Worm (Caenorhabditis elegans) whole organism, L4 larva: ENCODE data around the gene F49F1.15.

Experiments
- F37D6.2 ChIP-seq: sonication (generic microtip); optimal IDR thresholded peaks from 2 replicates; lab custom pipeline; 2016; ENCODE audit warnings: mild to moderate bottlenecking, missing genetic modification characterization, missing compliant biosample characterization
- R02D3.7 ChIP-seq: fragments of 150-350 bp; sonication (generic microtip); optimal IDR thresholded peaks from 3 replicates; lab custom pipeline; 2014; ENCODE audit warnings: missing biosample characterization, missing genetic modification characterization
- T20F7.1 ChIP-seq: fragments of 200-800 bp; sonication (Bioruptor generic); optimal IDR thresholded peaks from 2 replicates; lab custom pipeline; 2018; ENCODE audit warnings: mild to moderate bottlenecking, missing genetic modification characterization, missing compliant biosample characterization
- T26A8.4 ChIP-seq: fragments of 200-800 bp; sonication (Bioruptor generic); IDR thresholded peaks from 2 replicates; pipeline ENCODE4 v1.3.6; 2022; ENCODE audit warnings: missing genetic modification characterization, missing compliant biosample characterization
- Y75B8A.6 ChIP-seq: fragments of 200-800 bp; sonication (Bioruptor generic); IDR thresholded peaks from 2 replicates; pipeline ENCODE4 v1.3.6; 2022; ENCODE audit warnings: missing genetic modification reagents, missing genetic modification characterization, missing compliant biosample characterization
- ZK546.5 ChIP-seq, 2 experiments: sonication (generic microtip); optimal IDR thresholded peaks; 2 replicates each; lab custom pipeline; 2017; ENCODE audit warnings: missing biosample characterization in 2 of 2, missing genetic modification characterization in 2 of 2
- aha-1 ChIP-seq: fragments of 150-350 bp; peaks from one replicate; lab custom pipeline; 2014; ENCODE audit warnings: missing biosample characterization, missing genetic modification characterization
- aly-2 ChIP-seq: sonication (generic microtip); optimal IDR thresholded peaks from 2 replicates; lab custom pipeline; 2018; ENCODE audit warnings: missing biosample characterization, missing genetic modification characterization
- ceh-28 ChIP-seq: fragments of 150-350 bp; optimal IDR thresholded peaks from 2 replicates; lab custom pipeline; 2014; ENCODE audit warnings: missing biosample characterization, missing genetic modification reagents, missing genetic modification characterization
- ceh-32 ChIP-seq: sonication (generic microtip); optimal IDR thresholded peaks from 2 replicates; lab custom pipeline; 2016; ENCODE audit warnings: mild to moderate bottlenecking, missing genetic modification characterization, missing compliant biosample characterization; ENCODE audit not compliant: poor library complexity
- ceh-44 ChIP-seq: fragments of 200-800 bp; sonication (Bioruptor generic); IDR thresholded peaks from 2 replicates; pipeline ENCODE4 v1.3.6; 2022; ENCODE audit warnings: missing genetic modification reagents, missing genetic modification characterization, missing compliant biosample characterization
- ceh-62 ChIP-seq: sonication (generic microtip); optimal IDR thresholded peaks from 2 replicates; lab custom pipeline; 2017; ENCODE audit warnings: missing biosample characterization, missing genetic modification characterization
- daf-16 ChIP-seq, 3 experiments: sonication (generic microtip); optimal IDR thresholded peaks; 2 replicates each; lab custom pipeline; 2016 to 2017; ENCODE audit warnings: missing genetic modification characterization in 3 of 3, missing genetic modification reagents in 3 of 3, mild to moderate bottlenecking in 2 of 3, missing compliant biosample characterization in 2 of 3, missing biosample characterization in 1 of 3, moderate library complexity in 1 of 3
- dmd-6 ChIP-seq: fragments of 200-800 bp; sonication (Bioruptor generic); IDR thresholded peaks from 2 replicates; pipeline ENCODE4 v1.3.6; 2022; ENCODE audit warnings: missing genetic modification reagents, missing genetic modification characterization, missing compliant biosample characterization
- egl-27 ChIP-seq: sonication (generic microtip); optimal IDR thresholded peaks from 3 replicates; lab custom pipeline; 2017; ENCODE audit warnings: missing biosample characterization, missing genetic modification reagents, missing genetic modification characterization
- fkh-10 ChIP-seq: fragments of 150-350 bp; optimal IDR thresholded peaks from 2 replicates; lab custom pipeline; 2014; ENCODE audit warnings: missing biosample characterization, missing genetic modification reagents, missing genetic modification characterization
- gei-8 ChIP-seq: fragments of 200-800 bp; sonication (Bioruptor generic); optimal IDR thresholded peaks from 2 replicates; lab custom pipeline; 2018; ENCODE audit warnings: mild to moderate bottlenecking, missing genetic modification characterization, missing compliant biosample characterization
- hif-1 ChIP-seq, 2 experiments: sonication (generic microtip); optimal IDR thresholded peaks; 2 replicates each; lab custom pipeline; 2016 to 2017; ENCODE audit warnings: missing compliant biosample characterization in 2 of 2, missing genetic modification characterization in 2 of 2, missing genetic modification reagents in 2 of 2, missing genotype in 2 of 2, mild to moderate bottlenecking in 1 of 2
- hlh-30 ChIP-seq: sonication (generic microtip); optimal IDR thresholded peaks from 2 replicates; lab custom pipeline; 2017; ENCODE audit warnings: antibody characterized with exemption, mild to moderate bottlenecking, missing genetic modification characterization, missing compliant biosample characterization; ENCODE audit not compliant: insufficient read depth
- jun-1 ChIP-seq: fragments of 150-350 bp; optimal IDR thresholded peaks from 2 replicates; lab custom pipeline; 2014; ENCODE audit warnings: missing biosample characterization, missing genetic modification reagents, missing genetic modification characterization
- lin-1 ChIP-seq: fragments of 200-800 bp; sonication (Bioruptor generic); IDR thresholded peaks from 2 replicates; pipeline ENCODE4 v1.3.6; 2022; ENCODE audit warnings: missing genetic modification reagents, missing genetic modification characterization, missing compliant biosample characterization
- lin-39 ChIP-seq: fragments of 150-350 bp; optimal IDR thresholded peaks from 2 replicates; lab custom pipeline; 2014; ENCODE audit warnings: missing biosample characterization, missing genetic modification reagents, missing genetic modification characterization
- lir-3 ChIP-seq: sonication (generic microtip); optimal IDR thresholded peaks from 2 replicates; lab custom pipeline; 2016; ENCODE audit warnings: mild to moderate bottlenecking, missing genetic modification characterization, missing compliant biosample characterization
- mep-1 ChIP-seq: fragments of 150-350 bp; sonication (generic microtip); optimal IDR thresholded peaks from 3 replicates; lab custom pipeline; 2014; ENCODE audit warnings: missing biosample characterization, missing genetic modification characterization
- mes-2 ChIP-seq: sonication (generic microtip); optimal IDR thresholded peaks from 2 replicates; lab custom pipeline; 2016; ENCODE audit warnings: missing genotype, mild to moderate bottlenecking, missing genetic modification characterization, missing compliant biosample characterization; ENCODE audit not compliant: poor library complexity, severe bottlenecking
- mxl-3 ChIP-seq: fragments of 200-800 bp; sonication (Bioruptor generic); optimal IDR thresholded peaks from 2 replicates; lab custom pipeline; 2018; ENCODE audit warnings: mild to moderate bottlenecking, missing genetic modification characterization, missing compliant biosample characterization
- nhr-102 ChIP-seq: sonication (generic microtip); optimal IDR thresholded peaks from 2 replicates; lab custom pipeline; 2016; ENCODE audit warnings: mild to moderate bottlenecking, missing genetic modification characterization, moderate library complexity, missing compliant biosample characterization
- nhr-11 ChIP-seq: fragments of 150-350 bp; optimal IDR thresholded peaks from 2 replicates; lab custom pipeline; 2014; ENCODE audit warnings: missing biosample characterization, missing genetic modification characterization
- nhr-237 ChIP-seq: sonication (generic microtip); optimal IDR thresholded peaks from 2 replicates; lab custom pipeline; 2017; ENCODE audit warnings: missing biosample characterization, missing genetic modification characterization
- nhr-28 ChIP-seq: fragments of 150-350 bp; optimal IDR thresholded peaks from 2 replicates; lab custom pipeline; 2014; ENCODE audit warnings: missing biosample characterization, missing genetic modification characterization
- nhr-41 ChIP-seq: fragments of 200-800 bp; sonication (Bioruptor generic); IDR thresholded peaks from 2 replicates; pipeline ENCODE4 v1.3.6; 2022; ENCODE audit warnings: missing genetic modification reagents, missing genetic modification characterization, missing compliant biosample characterization
- nhr-42 ChIP-seq: fragments of 200-800 bp; sonication (Bioruptor generic); IDR thresholded peaks from 2 replicates; pipeline ENCODE4 v1.3.6; 2022; ENCODE audit warnings: missing genetic modification characterization, missing compliant biosample characterization
- php-3 ChIP-seq: fragments of 200-800 bp; sonication (Bioruptor generic); IDR thresholded peaks from 2 replicates; pipeline ENCODE4 v1.3.6; 2022; ENCODE audit warnings: missing genetic modification reagents, missing genetic modification characterization, missing compliant biosample characterization
- pqm-1 ChIP-seq: sonication (generic microtip); optimal IDR thresholded peaks from 2 replicates; lab custom pipeline; 2017; ENCODE audit warnings: missing biosample characterization, missing genetic modification characterization
- sdz-12 ChIP-seq: fragments of 200-800 bp; sonication (Bioruptor generic); optimal IDR thresholded peaks from 2 replicates; lab custom pipeline; 2018; ENCODE audit warnings: mild to moderate bottlenecking, missing genetic modification characterization, missing compliant biosample characterization
- unc-39 ChIP-seq: sonication (generic microtip); optimal IDR thresholded peaks from 2 replicates; lab custom pipeline; 2017; ENCODE audit warnings: missing biosample characterization, missing genetic modification characterization
- unc-62 ChIP-seq, 3 experiments: fragments of 150-350 bp in 1 of 3; sonication (generic microtip); optimal IDR thresholded peaks in 2 of 3; peaks in 1 of 3; 1 replicate in 1 of 3; 2 replicates in 2 of 3; lab custom pipeline; 2014 to 2017; ENCODE audit warnings: missing biosample characterization in 3 of 3, missing genetic modification characterization in 3 of 3, missing genetic modification reagents in 3 of 3, missing genotype in 1 of 3
- vab-7 ChIP-seq: fragments of 200-800 bp; sonication (Bioruptor generic); IDR thresholded peaks from 2 replicates; pipeline ENCODE4 v1.3.6; 2022; ENCODE audit warnings: missing genetic modification reagents, missing genetic modification characterization, missing compliant biosample characterization
- zag-1 ChIP-seq: fragments of 150-350 bp; optimal IDR thresholded peaks from 2 replicates; lab custom pipeline; 2014; ENCODE audit warnings: missing biosample characterization, missing genetic modification characterization
- zfp-2 ChIP-seq: sonication (generic microtip); optimal IDR thresholded peaks from 2 replicates; lab custom pipeline; 2016; ENCODE audit warnings: mild to moderate bottlenecking, missing genetic modification characterization, missing compliant biosample characterization
- zip-11 ChIP-seq: fragments of 200-800 bp; sonication (Bioruptor generic); IDR thresholded peaks from 2 replicates; pipeline ENCODE4 v1.3.6; 2022; ENCODE audit warnings: missing genetic modification characterization, missing compliant biosample characterization
- ztf-7 ChIP-seq: fragments of 150-350 bp; optimal IDR thresholded peaks from 2 replicates; lab custom pipeline; 2014; ENCODE audit warnings: missing biosample characterization, missing genetic modification characterization

The F49F1.15 gene

DNA sequence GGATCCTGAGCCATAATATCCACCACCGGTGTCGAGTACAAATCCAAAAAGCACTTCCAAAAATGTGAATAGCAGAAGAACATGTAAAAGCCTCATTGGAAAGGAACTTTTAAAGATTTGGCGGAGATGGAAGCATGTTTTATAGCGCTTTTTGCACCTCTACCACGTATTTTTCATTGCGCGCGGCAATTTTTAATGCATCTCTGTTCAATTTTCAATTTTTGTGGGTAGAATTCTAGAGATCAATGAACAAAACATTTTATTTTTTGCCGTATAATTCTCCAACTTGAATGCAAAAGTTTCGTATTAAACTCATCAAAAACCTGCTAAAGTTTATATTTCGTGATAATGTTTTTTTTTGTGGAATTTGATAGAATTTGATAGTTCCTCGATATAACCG is 23.0 kb upstream of the F49F1.15 start, which contains the start of gene F49F1.9:
F49F1.9 (minus strand) TSS at position 101 of the 400 bp plus-strand sequence.
- TF ChIP-seq nhr-11 (tag; lab: Kevin White, UChicago) (no peak), T20F7.1 (GFP tag; lab: Kevin White, UChicago) (no peak), nhr-42 (GFP tag; lab: Robert Waterston, UW) (no peak), nhr-41 (GFP tag; lab: Robert Waterston, UW) (no peak), ztf-7 (no peak), ZK546.5 (tag; optimal IDR thresholded peaks at IDR 0.05; lab: Kevin White, UChicago) (no peak), jun-1 (no peak), sdz-12 (GFP tag; lab: Kevin White, UChicago) (no peak), zfp-2 (no peak), mep-1 (no peak), fkh-10 (no peak), ceh-62 (tag; lab: Kevin White, UChicago) (no peak), aha-1 (no peak)

ce11 chrIV:4135744-4136143 is 21.3 kb upstream of the F49F1.15 start, which contains the start of gene F49F1.17:
Gene F49F1.17, minus strand, starts transcription at chrIV:4135844.
- TF ChIP-seq gei-8, result no peak
- TF ChIP-seq nhr-102 (tag; lab: Kevin White, UChicago), result no peak
- no peak for TF ChIP-seq php-3
- no peak for TF ChIP-seq F37D6.2 (tag; lab: Kevin White, UChicago)
- TF ChIP-seq egl-27 (tag; lab: Kevin White, UChicago), result no peak
- TF ChIP-seq nhr-11 (tag; lab: Kevin White, UChicago), result no peak
- no peak for TF ChIP-seq unc-39 (tag; lab: Kevin White, UChicago)
- TF ChIP-seq ztf-7, result no peak
- TF ChIP-seq pqm-1, result no peak
- TF ChIP-seq T26A8.4 (GFP tag; lab: Robert Waterston, UW), result no peak
- no peak for TF ChIP-seq sdz-12 (GFP tag; lab: Kevin White, UChicago)
- TF ChIP-seq ceh-44 (GFP tag; lab: Robert Waterston, UW), result no peak
- no peak for TF ChIP-seq nhr-237 (tag; lab: Kevin White, UChicago)
- no peak for TF ChIP-seq hif-1 (tag; optimal IDR thresholded peaks at IDR 0.05; lab: Kevin White, UChicago)
- no peak for TF ChIP-seq mes-2
- TF ChIP-seq nhr-28 (tag; lab: Kevin White, UChicago), result no peak
- no peak for TF ChIP-seq mxl-3
- TF ChIP-seq hlh-30, result no peak
- no peak for TF ChIP-seq zip-11 (GFP tag; lab: Robert Waterston, UW)
- TF ChIP-seq R02D3.7 (tag; lab: Kevin White, UChicago), result no peak
- TF ChIP-seq, all 104 proteins: peak for 0

DNA sequence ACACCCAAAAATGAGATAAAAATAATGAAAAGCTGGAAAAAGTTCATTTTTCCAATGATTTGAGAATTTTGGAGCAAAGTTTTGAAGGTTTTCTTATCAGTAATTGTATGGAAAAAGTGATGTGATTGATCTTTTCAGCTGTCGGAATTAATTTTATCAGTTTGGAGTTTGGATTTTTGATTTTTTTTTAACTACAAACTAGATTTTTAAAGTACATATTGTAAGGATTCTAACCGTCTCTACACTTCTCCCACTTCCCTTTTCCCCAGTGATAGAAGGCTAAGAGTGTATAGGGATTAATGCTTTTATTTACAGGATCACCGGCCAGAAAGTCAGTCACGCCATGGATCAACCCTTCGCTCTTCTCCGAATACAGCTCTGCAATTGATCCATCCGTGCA is 11.2 kb upstream of the F49F1.15 start, which contains the start of gene F49F1.7:
F49F1.7 (minus strand) TSS at position 101 of the 400 bp plus-strand sequence.
- TF ChIP-seq dmd-6 (GFP tag; lab: Robert Waterston, UW), result peak; percentile 30; the same call in 1 of the 2 replicates

DNA sequence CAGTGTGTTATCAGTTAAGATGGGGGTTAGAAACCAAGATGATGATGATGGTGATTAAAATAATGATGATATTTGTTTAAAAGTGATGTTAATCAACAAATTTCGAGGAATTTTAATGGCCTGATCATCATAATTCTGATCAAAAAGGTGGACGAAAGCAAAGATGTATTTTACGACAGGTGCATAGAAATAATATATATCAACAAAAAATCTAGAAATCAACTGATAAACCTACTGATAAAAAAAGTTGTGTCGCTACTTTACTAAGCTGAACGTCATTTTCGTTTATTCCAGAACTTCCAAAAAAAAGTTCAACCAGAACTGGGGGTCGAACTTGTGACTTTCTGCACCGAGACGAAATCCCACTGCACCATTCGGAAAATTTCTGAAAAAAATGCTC is 8.7 kb upstream of the F49F1.15 start, which contains the start of gene mul-1:
mul-1 (minus strand) TSS at position 84 of the 400 bp plus-strand sequence.
- TF ChIP-seq unc-62 (GFP tag; optimal IDR thresholded peaks at IDR 0.05 in 1 of 2; lab: Kevin White, UChicago) (peak in 1 of 2 experiments; percentile 8), unc-62 (tag; optimal IDR thresholded peaks at IDR 0.05; lab: Kevin White, UChicago) (no peak), lir-3 (tag; lab: Kevin White, UChicago) (no peak), zag-1 (tag; lab: Kevin White, UChicago) (no peak), aly-2 (tag; lab: Kevin White, UChicago) (no peak), vab-7 (GFP tag; lab: Robert Waterston, UW) (no peak), unc-39 (tag; lab: Kevin White, UChicago) (no peak), lin-1 (GFP tag; lab: Robert Waterston, UW) (no peak), lin-39 (tag; lab: Kevin White, UChicago) (no peak), ceh-28 (no peak), daf-16 (GFP tag; optimal IDR thresholded peaks at IDR 0.05; lab: Kevin White, UChicago) (no peak), daf-16 (tag; optimal IDR thresholded peaks at IDR 0.05; lab: Kevin White, UChicago) (peak; percentile 42), ceh-32 (tag; lab: Kevin White, UChicago) (no peak), Y75B8A.6 (GFP tag; lab: Robert Waterston, UW) (no peak), dmd-6 (GFP tag; lab: Robert Waterston, UW) (peak; percentile 59)
